Fruit fly (Drosophila melanogaster) whole organism, embryonic: ENCODE data around the gene CG12321.
A peak's percentile ranks its signal among the peaks of the same experiment; 100 is the strongest.

Source experiments
- Aef1 ChIP-seq: fragments of 200-800 bp; sonication (Bioruptor generic); IDR thresholded peaks from 3 replicates; pipeline ENCODE4 v1.3.6; 2022; ENCODE audit warnings: missing biosample characterization, missing genetic modification characterization
- Antp ChIP-seq: fragments of 200-800 bp; sonication (Bioruptor generic); optimal IDR thresholded peaks from 3 replicates; lab custom pipeline; 2016; ENCODE audit warnings: missing biosample characterization, missing genetic modification characterization
- Blimp-1 ChIP-seq: fragments of 200-800 bp; sonication (Bioruptor generic); optimal IDR thresholded peaks from 3 replicates; lab custom pipeline; 2018; ENCODE audit warnings: missing biosample characterization, missing genetic modification characterization, mild to moderate bottlenecking, moderate library complexity, missing genetic modification reagents
- CG10267 ChIP-seq: fragments of 200-800 bp; sonication (Bioruptor generic); optimal IDR thresholded peaks from 2 replicates; lab custom pipeline; 2018; ENCODE audit warnings: missing biosample characterization, mild to moderate bottlenecking, missing genetic modification characterization, moderate library complexity
- CG10321 ChIP-seq: fragments of 200-800 bp; sonication (Bioruptor generic); IDR thresholded peaks from 2 replicates; pipeline ENCODE4 v1.3.6; 2022; ENCODE audit warnings: missing biosample characterization, missing genetic modification characterization
- CG12942 ChIP-seq: fragments of 200-800 bp; sonication (Bioruptor generic); optimal IDR thresholded peaks from 3 replicates; lab custom pipeline; 2016; ENCODE audit warnings: missing biosample characterization, missing genetic modification characterization
- CG18262 ChIP-seq: fragments of 200-800 bp; optimal IDR thresholded peaks from 3 replicates; lab custom pipeline; 2019; ENCODE audit warnings: missing biosample characterization, mild to moderate bottlenecking, missing genetic modification characterization, moderate library complexity
- CG18476 ChIP-seq: fragments of 200-800 bp; sonication (Bioruptor generic); optimal IDR thresholded peaks from 2 replicates; lab custom pipeline; 2016; ENCODE audit warnings: missing biosample characterization, mild to moderate bottlenecking, missing genetic modification characterization
- CG3407 ChIP-seq: fragments of 200-800 bp; sonication (Bioruptor generic); optimal IDR thresholded peaks from 2 replicates; lab custom pipeline; 2018; ENCODE audit warnings: missing biosample characterization, mild to moderate bottlenecking, missing genetic modification characterization
- CG4404 ChIP-seq: fragments of 200-800 bp; sonication (Bioruptor generic); IDR thresholded peaks from 2 replicates; pipeline ENCODE4 v1.3.6; 2022; ENCODE audit warnings: missing biosample characterization, missing genetic modification characterization
- CG4617 ChIP-seq: fragments of 200-800 bp; sonication (Bioruptor generic); optimal IDR thresholded peaks from 3 replicates; lab custom pipeline; 2016; ENCODE audit warnings: missing biosample characterization, missing genetic modification characterization, borderline replicate concordance
- CG6813 ChIP-seq: fragments of 200-800 bp; sonication (Bioruptor generic); optimal IDR thresholded peaks from 2 replicates; lab custom pipeline; 2017; ENCODE audit warnings: missing biosample characterization, missing genetic modification characterization, mild to moderate bottlenecking, moderate library complexity, missing genetic modification reagents
- CG8388 ChIP-seq: fragments of 200-800 bp; sonication (Bioruptor generic); optimal IDR thresholded peaks from 2 replicates; lab custom pipeline; 2019; ENCODE audit warnings: missing biosample characterization, mild to moderate bottlenecking, missing genetic modification characterization, moderate library complexity
- Doc2 ChIP-seq: fragments of 200-800 bp; sonication (Bioruptor generic); IDR thresholded peaks from 2 replicates; pipeline ENCODE4 v1.3.6; 2022; ENCODE audit warnings: missing biosample characterization, missing genetic modification characterization
- Dp ChIP-seq: fragments of 200-800 bp; sonication (Bioruptor generic); optimal IDR thresholded peaks from 2 replicates; lab custom pipeline; 2018; ENCODE audit warnings: missing biosample characterization, mild to moderate bottlenecking, missing genetic modification characterization, moderate library complexity
- E2f2 ChIP-seq: fragments of 200-800 bp; sonication (Bioruptor generic); IDR thresholded peaks from 2 replicates; pipeline ENCODE4 v1.3.6; 2022; ENCODE audit warnings: missing biosample characterization, missing genetic modification characterization
- Eip74EF ChIP-seq, 2 experiments: fragments of 200-800 bp in 1 of 2; fragments of >200 bp in 1 of 2; sonication (Bioruptor generic) in 1 of 2; optimal IDR thresholded peaks; 2 replicates each; lab custom pipeline; 2017 to 2019; ENCODE audit warnings: missing biosample characterization in 2 of 2, missing genetic modification characterization in 2 of 2, mild to moderate bottlenecking in 1 of 2, moderate library complexity in 1 of 2
- GATAe ChIP-seq: fragments of 200-800 bp; sonication (Bioruptor generic); conservative IDR thresholded peaks from 2 replicates; pipeline ENCODE4 v1.3.6; 2022; ENCODE audit warnings: missing biosample characterization, missing genetic modification characterization
- H2.0 ChIP-seq: fragments of 200-800 bp; sonication (Bioruptor generic); IDR thresholded peaks from 2 replicates; pipeline ENCODE4 v1.3.6; 2022; ENCODE audit warnings: missing biosample characterization, missing genetic modification characterization
- Lim3 ChIP-seq: fragments of 200-800 bp; sonication (Bioruptor generic); IDR thresholded peaks from 2 replicates; pipeline ENCODE4 v1.3.6; 2022; ENCODE audit warnings: missing biosample characterization, missing genetic modification characterization
- MTF-1 ChIP-seq: fragments of 200-800 bp; sonication (Bioruptor generic); optimal IDR thresholded peaks from 2 replicates; lab custom pipeline; 2018; ENCODE audit warnings: missing biosample characterization, mild to moderate bottlenecking, missing genetic modification characterization, borderline replicate concordance
- NC2α ChIP-seq: fragments of 200-800 bp; sonication (Bioruptor generic); optimal IDR thresholded peaks from 2 replicates; lab custom pipeline; 2016; ENCODE audit warnings: missing biosample characterization, missing genetic modification characterization
- Scr ChIP-seq: fragments of 200-800 bp; sonication (Bioruptor generic); IDR thresholded peaks from 2 replicates; pipeline ENCODE4 v1.3.6; 2022; ENCODE audit warnings: missing biosample characterization, missing genetic modification characterization; ENCODE audit not compliant: partially characterized antibody
- Sox100B ChIP-seq: fragments of 200-800 bp; sonication (Bioruptor generic); optimal IDR thresholded peaks from 3 replicates; lab custom pipeline; 2018; ENCODE audit warnings: missing biosample characterization, mild to moderate bottlenecking, missing genetic modification characterization
- TFAM ChIP-seq: fragments of 200-800 bp; sonication (Bioruptor generic); optimal IDR thresholded peaks from 2 replicates; lab custom pipeline; 2017; ENCODE audit warnings: missing biosample characterization, missing genetic modification characterization, inconsistent platforms
- ac ChIP-seq: fragments of 200-800 bp; sonication (Bioruptor generic); optimal IDR thresholded peaks from 3 replicates; lab custom pipeline; 2017; ENCODE audit warnings: missing biosample characterization, mild to moderate bottlenecking, missing genetic modification characterization
- amos ChIP-seq: fragments of 200-800 bp; sonication (Bioruptor generic); IDR thresholded peaks from 2 replicates; pipeline ENCODE4 v1.3.6; 2022; ENCODE audit warnings: missing biosample characterization, missing genetic modification characterization; ENCODE audit not compliant: partially characterized antibody
- bigmax ChIP-seq: fragments of 200-800 bp; sonication (Bioruptor generic); optimal IDR thresholded peaks from 2 replicates; lab custom pipeline; 2018; ENCODE audit warnings: missing biosample characterization, mild to moderate bottlenecking, missing genetic modification characterization
- caup ChIP-seq: fragments of 200-800 bp; sonication (Bioruptor generic); optimal IDR thresholded peaks from 3 replicates; lab custom pipeline; 2017; ENCODE audit warnings: missing biosample characterization, mild to moderate bottlenecking, missing genetic modification characterization, moderate library complexity; ENCODE audit not compliant: severe bottlenecking
- chinmo ChIP-seq: fragments of 200-800 bp; sonication (Bioruptor generic); IDR thresholded peaks from 4 replicates; pipeline ENCODE4 v1.3.6; 2022; ENCODE audit warnings: missing biosample characterization, missing genetic modification characterization; ENCODE audit not compliant: partially characterized antibody
- corto ChIP-seq: fragments of 200-800 bp; sonication (Bioruptor generic); optimal IDR thresholded peaks from 2 replicates; lab custom pipeline; 2016; ENCODE audit warnings: missing biosample characterization, mild to moderate bottlenecking, missing genetic modification characterization, moderate library complexity
- crp ChIP-seq, 2 experiments: fragments of 200-800 bp; sonication (Bioruptor generic); optimal IDR thresholded peaks; 2 replicates in 1 of 2; 3 replicates in 1 of 2; lab custom pipeline; 2017; ENCODE audit warnings: missing biosample characterization in 2 of 2, missing genetic modification characterization in 2 of 2, mild to moderate bottlenecking in 1 of 2, moderate library complexity in 1 of 2
- dmrt99B ChIP-seq: fragments of 200-800 bp; sonication (Bioruptor generic); optimal IDR thresholded peaks from 2 replicates; lab custom pipeline; 2018; ENCODE audit warnings: missing biosample characterization, mild to moderate bottlenecking, missing genetic modification characterization, moderate library complexity
- emc ChIP-seq: fragments of 200-800 bp; sonication (Bioruptor generic); optimal IDR thresholded peaks from 2 replicates; lab custom pipeline; 2016; ENCODE audit warnings: missing biosample characterization, missing genetic modification characterization
- fd96Cb ChIP-seq: fragments of 200-800 bp; sonication (Bioruptor generic); optimal IDR thresholded peaks from 2 replicates; lab custom pipeline; 2018; ENCODE audit warnings: missing biosample characterization, mild to moderate bottlenecking, missing genetic modification characterization, moderate library complexity
- ind ChIP-seq: fragments of 200-800 bp; sonication (Bioruptor generic); optimal IDR thresholded peaks from 3 replicates; lab custom pipeline; 2016; ENCODE audit warnings: missing biosample characterization, missing genetic modification characterization
- lilli ChIP-seq: fragments of 200-800 bp; sonication (Bioruptor generic); optimal IDR thresholded peaks from 3 replicates; lab custom pipeline; 2016; ENCODE audit warnings: missing biosample characterization, missing genetic modification characterization
- p53 ChIP-seq: fragments of 200-800 bp; sonication (Bioruptor generic); optimal IDR thresholded peaks from 2 replicates; lab custom pipeline; 2016; ENCODE audit warnings: missing biosample characterization, missing genetic modification characterization
- pfk ChIP-seq: fragments of 200-800 bp; sonication (Bioruptor generic); optimal IDR thresholded peaks from 2 replicates; lab custom pipeline; 2018; ENCODE audit warnings: missing biosample characterization, mild to moderate bottlenecking, missing genetic modification characterization, moderate library complexity
- phol ChIP-seq: fragments of 200-800 bp; sonication (Bioruptor generic); optimal IDR thresholded peaks from 3 replicates; lab custom pipeline; 2018; ENCODE audit warnings: missing biosample characterization, mild to moderate bottlenecking, missing genetic modification characterization, moderate library complexity
- prd ChIP-seq, 3 experiments: fragments of >200 bp in 2 of 3; fragments of 200-800 bp in 1 of 3; sonication (Bioruptor generic) in 1 of 3; optimal IDR thresholded peaks in 2 of 3; IDR thresholded peaks in 1 of 3; 2 replicates in 2 of 3; 3 replicates in 1 of 3; pipeline versions ENCODE4 v1.3.6 to Lab custom; 2017 to 2022; ENCODE audit warnings: missing biosample characterization in 1 of 3, missing genetic modification characterization in 1 of 3
- psq ChIP-seq: fragments of 200-800 bp; sonication (Bioruptor generic); optimal IDR thresholded peaks from 2 replicates; lab custom pipeline; 2017; ENCODE audit warnings: missing biosample characterization, missing genetic modification characterization
- scrt ChIP-seq: fragments of 200-800 bp; sonication (Bioruptor generic); optimal IDR thresholded peaks from 2 replicates; lab custom pipeline; 2018; ENCODE audit warnings: missing biosample characterization, mild to moderate bottlenecking, missing genetic modification characterization, moderate library complexity
- sna ChIP-seq: fragments of 200-800 bp; sonication (Bioruptor generic); IDR thresholded peaks from 2 replicates; pipeline ENCODE4 v1.3.6; 2022; ENCODE audit warnings: missing biosample characterization, missing genetic modification characterization; ENCODE audit not compliant: partially characterized antibody
- zen2 ChIP-seq: fragments of 200-800 bp; sonication (Bioruptor generic); IDR thresholded peaks from 3 replicates; pipeline ENCODE4 v1.3.6; 2022; ENCODE audit warnings: missing biosample characterization, missing genetic modification characterization; ENCODE audit not compliant: partially characterized antibody

Gene CG12321

dm6 chr3R:18171983-18172967, 16.2 kb downstream of the CG12321 start (continued):
- TF ChIP-seq CG4617 (GFP tag; lab: Kevin White, UChicago) (peak; percentile 72), CG10267 (tag; lab: Kevin White, UChicago) (peak; percentile 89), H2.0 (GFP tag; lab: Robert Waterston, UW) (peak; percentile 80), TFAM (peak; percentile 56), Blimp-1 (GFP tag; lab: Kevin White, UChicago) (peak; percentile 91), CG4404 (GFP tag; lab: Robert Waterston, UW) (peak; percentile 84), Dp (peak; percentile 16), MTF-1 (GFP tag; lab: Kevin White, UChicago) (peak; percentile 71), ind (GFP tag; lab: Kevin White, UChicago) (peak; percentile 92), p53 (GFP tag; lab: Kevin White, UChicago) (peak; percentile 55), caup (GFP tag; lab: Kevin White, UChicago) (peak; percentile 93), crp (GFP tag; optimal IDR thresholded peaks at IDR 0.05; lab: Kevin White, UChicago) (peak in 1 of 2 experiments; percentile 62), CG18476 (GFP tag; lab: Kevin White, UChicago) (peak; percentile 93), chinmo (0 out of 4 replicates have a peak, but pooled peaks have one; percentile 32), Aef1 (GFP tag; lab: Robert Waterston, UW) (peak; percentile 78), corto (GFP tag; lab: Kevin White, UChicago) (peak; percentile 36), CG18262 (tag; lab: Kevin White, UChicago) (peak; percentile 96), E2f2 (GFP tag; lab: Robert Waterston, UW) (peak; percentile 66), scrt (GFP tag; lab: Kevin White, UChicago) (peak; percentile 89), NC2α (peak; percentile 88), CG3407 (GFP tag; lab: Kevin White, UChicago) (peak; percentile 88), Scr (GFP tag; lab: Robert Waterston, UW) (no peak), CG6813 (GFP tag; lab: Kevin White, UChicago) (peak; percentile 89), Lim3 (GFP tag; lab: Robert Waterston, UW) (no peak), GATAe (GFP tag; lab: Robert Waterston, UW) (peak; percentile 65), CG10321 (GFP tag; lab: Robert Waterston, UW) (peak; percentile 54; the same call in 1 of the 2 replicates), ac (peak; percentile 78), fd96Cb (peak; percentile 95), CG12942 (GFP tag; lab: Kevin White, UChicago) (peak; percentile 88), pfk (GFP tag; lab: Kevin White, UChicago) (peak; percentile 6), Doc2 (GFP tag; lab: Robert Waterston, UW) (peak; percentile 58; the same call in 1 of the 2 replicates), bigmax (GFP tag; lab: Kevin White, UChicago) (no peak), lilli (GFP tag; lab: Kevin White, UChicago) (peak; percentile 93), prd (optimal IDR thresholded peaks at IDR 0.05; lab: Kevin White, UChicago) (no peak), prd (GFP tag; IDR thresholded peaks at IDR 0.05; lab: Robert Waterston, UW) (peak; percentile 93), phol (peak; percentile 96), amos (GFP tag; lab: Robert Waterston, UW) (no peak), zen2 (GFP tag; lab: Robert Waterston, UW) (no peak), dmrt99B (tag; lab: Kevin White, UChicago) (peak; percentile 95), Sox100B (peak; percentile 96), psq (GFP tag; lab: Kevin White, UChicago) (peak; percentile 66), Eip74EF (GFP tag; optimal IDR thresholded peaks at IDR 0.05; lab: Kevin White, UChicago) (peak in 1 of 2 experiments; percentile 96), sna (GFP tag; lab: Robert Waterston, UW) (no peak), Antp (GFP tag; lab: Kevin White, UChicago) (peak; percentile 83), CG8388 (GFP tag; lab: Kevin White, UChicago) (peak; percentile 92), emc (peak; percentile 61)
